In the genomic region with DNA sequence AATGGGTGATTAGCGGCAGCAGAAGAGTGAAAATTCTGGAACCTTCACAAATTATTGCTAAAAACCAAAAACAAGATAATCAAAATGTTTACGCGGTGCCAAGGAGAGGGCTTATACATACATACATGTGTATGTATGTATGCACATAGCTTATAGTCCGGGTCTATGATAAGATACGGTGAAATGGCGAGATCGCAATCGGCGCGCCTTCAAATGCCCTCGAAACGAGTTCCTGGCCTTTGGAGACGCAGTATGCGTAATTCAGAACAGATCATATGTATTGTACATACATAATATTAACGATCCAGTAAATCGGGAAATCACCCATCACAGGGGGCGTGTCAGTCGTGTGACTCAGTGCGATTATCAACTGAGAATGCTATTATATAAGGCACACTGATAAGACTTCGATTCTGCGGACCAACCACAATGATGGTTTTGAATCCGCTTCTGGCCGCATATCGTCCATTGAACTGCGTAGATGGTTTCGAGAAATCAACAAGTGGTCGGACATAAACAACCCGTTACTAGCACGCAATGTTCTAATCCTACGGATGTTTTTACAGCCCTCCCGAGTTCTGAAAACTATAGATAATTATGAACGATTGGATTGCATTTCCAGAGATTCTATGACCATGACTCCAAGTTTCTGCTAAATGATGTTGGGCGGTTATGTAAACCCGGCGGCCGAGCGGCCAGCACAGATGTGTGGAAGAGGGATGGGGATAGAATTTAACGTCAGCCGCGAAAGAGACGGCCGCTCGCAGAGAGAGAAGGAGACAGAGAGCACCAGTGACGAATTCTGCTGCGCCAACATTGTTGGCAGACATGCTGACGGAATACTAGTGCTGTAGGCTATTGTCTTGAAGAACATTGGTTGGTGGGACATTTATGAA, we compare ENCODE assay signal across 1 fruit fly cellular context.
TF ChIP-seq lines count a peak whose summit lies in the region.

No protein-coding gene starts in this region.

TF ChIP-seq in whole organism, embryonic, 481 proteins besides CTCF, POLR2A, EP300 and RAD21 (continued from another document):
- TF ChIP-seq CG15073 (GFP tag; optimal IDR thresholded peaks at IDR 0.05; lab: Kevin White, UChicago) (no peak), CG31365 (tag; optimal IDR thresholded peaks at IDR 0.05; lab: Kevin White, UChicago) (no peak), tx (GFP tag; optimal IDR thresholded peaks at IDR 0.05; lab: Kevin White, UChicago) (no peak), al (GFP tag; IDR thresholded peaks at IDR 0.05; lab: Robert Waterston, UW) (no peak), CG1529 (GFP tag; optimal IDR thresholded peaks at IDR 0.05; lab: Kevin White, UChicago) (no peak), CG30403 (GFP tag; optimal IDR thresholded peaks at IDR 0.05; lab: Kevin White, UChicago) (no peak), Dp (GFP tag; optimal IDR thresholded peaks at IDR 0.05; lab: Kevin White, UChicago) (no peak), CG13123 (GFP tag; optimal IDR thresholded peaks at IDR 0.05; lab: Kevin White, UChicago) (no peak), CG12942 (GFP tag; optimal IDR thresholded peaks at IDR 0.05; lab: Kevin White, UChicago) (no peak), gcm2 (GFP tag; optimal IDR thresholded peaks at IDR 0.05; lab: Kevin White, UChicago) (no peak), CG17802 (tag; optimal IDR thresholded peaks at IDR 0.05; lab: Kevin White, UChicago) (no peak), lmd (GFP tag; IDR thresholded peaks at IDR 0.05; lab: Robert Waterston, UW) (no peak), vnd (GFP tag; IDR thresholded peaks at IDR 0.05; lab: Robert Waterston, UW; ENCODE audit: partially characterized antibody) (no peak), Tbp (GFP tag; optimal IDR thresholded peaks at IDR 0.05; lab: Kevin White, UChicago) (no peak), Dll (GFP tag; IDR thresholded peaks at IDR 0.05; lab: Robert Waterston, UW; ENCODE audit: partially characterized antibody) (no peak), Neu2 (GFP tag; optimal IDR thresholded peaks at IDR 0.05; lab: Kevin White, UChicago; ENCODE audit: borderline replicate concordance) (no peak), ci (GFP tag; IDR thresholded peaks at IDR 0.05; lab: Robert Waterston, UW) (no peak; the same call in 2 of the 3 replicates), B-H1 (GFP tag; IDR thresholded peaks at IDR 0.05; lab: Robert Waterston, UW) (no peak), CG9727 (GFP tag; optimal IDR thresholded peaks at IDR 0.05; lab: Kevin White, UChicago) (no peak), luna (GFP tag; optimal IDR thresholded peaks at IDR 0.05; lab: Kevin White, UChicago) (peak; percentile 4), Sox100B (GFP tag; optimal IDR thresholded peaks at IDR 0.05; lab: Kevin White, UChicago) (no peak), CG34376 (GFP tag; optimal IDR thresholded peaks at IDR 0.05; lab: Kevin White, UChicago) (peak; percentile 83), CG2889 (GFP tag; IDR thresholded peaks at IDR 0.05; lab: Robert Waterston, UW) (no peak), Fer2 (tag; optimal IDR thresholded peaks at IDR 0.05; lab: Kevin White, UChicago) (no peak), CG12391 (tag; optimal IDR thresholded peaks at IDR 0.05; lab: Kevin White, UChicago) (no peak), corto (GFP tag; optimal IDR thresholded peaks at IDR 0.05; lab: Kevin White, UChicago) (no peak), CG6254 (GFP tag; optimal IDR thresholded peaks at IDR 0.05; lab: Kevin White, UChicago) (no peak), ham (GFP tag; IDR thresholded peaks at IDR 0.05; lab: Robert Waterston, UW) (no peak), NC2β (GFP tag; optimal IDR thresholded peaks at IDR 0.05; lab: Kevin White, UChicago) (no peak), Scr (GFP tag; IDR thresholded peaks at IDR 0.05; lab: Robert Waterston, UW; ENCODE audit: partially characterized antibody) (0 out of 2 replicates have a peak, but pooled peaks have one; percentile 20)
